Worm (Caenorhabditis elegans) whole organism, L3 larva: Measurements from ENCODE around the gene K03A1.4.

Source experiments
- aly-2 ChIP-seq: fragments of 150-350 bp; optimal IDR thresholded peaks from 2 replicates; lab custom pipeline; 2014; ENCODE audit warnings: missing biosample characterization, missing genetic modification characterization
- ama-1 ChIP-seq: fragments of 150-350 bp; optimal IDR thresholded peaks from 2 replicates; lab custom pipeline; 2018
- ceh-16 ChIP-seq: sonication (generic microtip); optimal IDR thresholded peaks from 2 replicates; lab custom pipeline; 2017; ENCODE audit warnings: missing biosample characterization, missing genetic modification characterization
- ceh-28 ChIP-seq: fragments of 150-350 bp; optimal IDR thresholded peaks from 2 replicates; lab custom pipeline; 2014; ENCODE audit warnings: missing biosample characterization, missing genetic modification reagents, missing genetic modification characterization
- ceh-9 ChIP-seq: sonication (generic microtip); optimal IDR thresholded peaks from 2 replicates; lab custom pipeline; 2018; ENCODE audit warnings: missing biosample characterization, missing genetic modification characterization
- egl-27 ChIP-seq: sonication (generic microtip); optimal IDR thresholded peaks from 4 replicates; lab custom pipeline; 2017; ENCODE audit warnings: missing biosample characterization, missing genetic modification reagents, missing genetic modification characterization
- egl-5 ChIP-seq: fragments of 150-350 bp; optimal IDR thresholded peaks from 2 replicates; lab custom pipeline; 2017; ENCODE audit warnings: missing biosample characterization, missing genetic modification reagents, missing genetic modification characterization, inconsistent platforms
- elt-1 ChIP-seq: fragments of 150-350 bp; optimal IDR thresholded peaks from 2 replicates; lab custom pipeline; 2014; ENCODE audit warnings: missing biosample characterization, missing genetic modification characterization
- elt-2 ChIP-seq: sonication (generic microtip); optimal IDR thresholded peaks from 2 replicates; lab custom pipeline; 2016; ENCODE audit warnings: missing genetic modification reagents, mild to moderate bottlenecking, missing genetic modification characterization, missing compliant biosample characterization
- eor-1 ChIP-seq, 2 experiments: fragments of 150-350 bp; optimal IDR thresholded peaks; 2 replicates each; lab custom pipeline; 2014 to 2018; ENCODE audit warnings: missing biosample characterization in 2 of 2, missing genetic modification characterization in 2 of 2
- fkh-2 ChIP-seq: fragments of 150-350 bp; optimal IDR thresholded peaks from 2 replicates; lab custom pipeline; 2014; ENCODE audit warnings: missing biosample characterization, missing genetic modification reagents, missing genetic modification characterization
- fos-1 ChIP-seq: fragments of 150-350 bp; optimal IDR thresholded peaks from 2 replicates; lab custom pipeline; 2014; ENCODE audit warnings: missing biosample characterization, missing genetic modification characterization
- hmg-11 ChIP-seq: sonication (generic microtip); optimal IDR thresholded peaks from 2 replicates; lab custom pipeline; 2016; ENCODE audit warnings: missing genetic modification characterization, missing compliant biosample characterization
- jun-1 ChIP-seq: fragments of 150-350 bp; optimal IDR thresholded peaks from 2 replicates; lab custom pipeline; 2014; ENCODE audit warnings: missing biosample characterization, missing genetic modification reagents, missing genetic modification characterization
- lin-39 ChIP-seq: fragments of 150-350 bp; optimal IDR thresholded peaks from 2 replicates; lab custom pipeline; 2018; ENCODE audit warnings: missing biosample characterization, missing genetic modification reagents, missing genetic modification characterization
- lsy-12 ChIP-seq: sonication (generic microtip); optimal IDR thresholded peaks from 2 replicates; lab custom pipeline; 2016; ENCODE audit warnings: mild to moderate bottlenecking, missing genetic modification characterization, missing compliant biosample characterization
- mdl-1 ChIP-seq: fragments of 150-350 bp; optimal IDR thresholded peaks from 2 replicates; lab custom pipeline; 2014; ENCODE audit warnings: missing biosample characterization, missing genetic modification characterization
- mml-1 ChIP-seq: fragments of 150-350 bp; sonication (generic microtip); optimal IDR thresholded peaks from 3 replicates; lab custom pipeline; 2014; ENCODE audit warnings: missing biosample characterization, missing genetic modification characterization
- nfya-1 ChIP-seq: sonication (generic microtip); optimal IDR thresholded peaks from 2 replicates; lab custom pipeline; 2017; ENCODE audit warnings: missing genetic modification characterization, mild to moderate bottlenecking, missing compliant biosample characterization, antibody characterized with exemption, moderate library complexity; ENCODE audit not compliant: insufficient read depth
- nhr-12 ChIP-seq: fragments of 150-350 bp; optimal IDR thresholded peaks from 2 replicates; lab custom pipeline; 2014; ENCODE audit warnings: missing biosample characterization, missing genetic modification characterization
- nhr-23 ChIP-seq: fragments of 150-350 bp; optimal IDR thresholded peaks from 2 replicates; lab custom pipeline; 2014; ENCODE audit warnings: missing biosample characterization, missing genetic modification reagents, missing genetic modification characterization
- nhr-237 ChIP-seq: fragments of 150-350 bp; optimal IDR thresholded peaks from 2 replicates; lab custom pipeline; 2014; ENCODE audit warnings: missing biosample characterization, missing genetic modification characterization
- nhr-77 ChIP-seq: fragments of 150-350 bp; optimal IDR thresholded peaks from 2 replicates; lab custom pipeline; 2014; ENCODE audit warnings: missing biosample characterization, missing genetic modification characterization
- pha-4 ChIP-seq: fragments of 150-350 bp; optimal IDR thresholded peaks from 2 replicates; lab custom pipeline; 2014; ENCODE audit warnings: missing biosample characterization, missing genetic modification reagents, missing genetic modification characterization
- pqm-1 ChIP-seq: fragments of 150-350 bp; optimal IDR thresholded peaks from 2 replicates; lab custom pipeline; 2017; ENCODE audit warnings: missing biosample characterization, missing genetic modification characterization, inconsistent platforms
- sea-2 ChIP-seq: fragments of 150-350 bp; sonication (generic microtip); optimal IDR thresholded peaks from 4 replicates; lab custom pipeline; 2014; ENCODE audit warnings: missing biosample characterization, missing genetic modification reagents, missing genetic modification characterization
- skn-1 ChIP-seq: fragments of 150-350 bp; optimal IDR thresholded peaks from 2 replicates; lab custom pipeline; 2014; ENCODE audit warnings: missing biosample characterization, missing genetic modification characterization
- snpc-4 ChIP-seq: fragments of 150-350 bp; optimal IDR thresholded peaks from 2 replicates; lab custom pipeline; 2014; ENCODE audit warnings: missing biosample characterization, missing genetic modification characterization
- tbx-2 ChIP-seq: sonication (generic microtip); optimal IDR thresholded peaks from 2 replicates; lab custom pipeline; 2016; ENCODE audit warnings: mild to moderate bottlenecking, missing genetic modification characterization, missing compliant biosample characterization
- unc-39 ChIP-seq: sonication (generic microtip); optimal IDR thresholded peaks from 4 replicates; lab custom pipeline; 2017; ENCODE audit warnings: missing biosample characterization, missing genetic modification characterization
- unc-62 ChIP-seq: fragments of 150-350 bp; sonication (generic microtip); optimal IDR thresholded peaks from 4 replicates; lab custom pipeline; 2014; ENCODE audit warnings: missing biosample characterization, missing genetic modification reagents, missing genetic modification characterization
- zag-1 ChIP-seq: fragments of 150-350 bp; optimal IDR thresholded peaks from 2 replicates; lab custom pipeline; 2014; ENCODE audit warnings: missing biosample characterization, missing genetic modification characterization
- ztf-11 ChIP-seq: fragments of 150-350 bp; optimal IDR thresholded peaks from 2 replicates; lab custom pipeline; 2014; ENCODE audit warnings: missing biosample characterization, missing genetic modification characterization
- ztf-4 ChIP-seq: fragments of 150-350 bp; optimal IDR thresholded peaks from 2 replicates; lab custom pipeline; 2014; ENCODE audit warnings: missing biosample characterization, missing genetic modification characterization

K03A1.4 gene

DNA sequence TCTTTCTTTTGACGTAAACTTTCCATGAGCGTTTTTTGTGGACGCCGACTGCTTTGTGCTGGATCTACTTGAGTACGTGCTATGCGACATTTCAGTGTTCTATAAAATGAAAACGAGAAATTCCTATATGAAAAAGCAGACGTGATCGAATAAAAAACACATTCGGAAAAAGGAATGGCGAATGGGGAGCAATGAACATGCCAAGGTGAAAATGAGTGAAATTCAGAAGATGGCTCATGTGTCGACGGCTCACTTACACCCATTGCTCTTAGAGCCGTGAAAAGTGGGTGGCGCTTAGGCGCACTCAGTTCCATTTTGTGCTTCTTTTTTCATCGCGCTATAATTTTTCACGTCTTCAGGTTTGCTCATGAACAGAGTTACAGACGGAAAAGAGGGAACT is at the start of gene K03A1.4:
Gene K03A1.4, minus strand, starts transcription at position 101 of the 400 bp plus-strand sequence.
- TF ChIP-seq mdl-1 (tag; lab: Kevin White, UChicago) (no peak), eor-1 (tag; optimal IDR thresholded peaks at IDR 0.05; lab: Kevin White, UChicago) (no peak), skn-1 (tag; lab: Kevin White, UChicago) (no peak)

DNA sequence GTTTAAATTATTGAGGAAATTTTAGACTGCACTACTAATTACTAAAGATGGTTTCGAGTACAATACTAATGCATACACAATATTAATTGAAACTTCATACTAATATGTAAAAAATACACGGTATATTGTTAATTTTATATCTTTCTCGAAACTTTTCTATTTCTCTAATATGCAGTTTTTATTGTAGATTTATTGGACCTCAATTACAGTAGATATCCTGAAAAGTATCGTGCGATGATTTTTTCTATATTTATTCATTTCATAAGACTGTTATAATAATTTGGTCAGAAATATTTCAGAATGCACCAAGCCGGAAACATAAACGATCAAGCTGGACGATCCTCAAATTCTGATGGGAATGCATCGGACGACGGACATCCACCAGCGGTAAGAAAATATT is 45.2 kb upstream of the K03A1.4 start, which contains the start of gene C07D8.5:
Gene C07D8.5, plus strand, starts transcription at position 301 of the 400 bp plus-strand sequence.
- no peak for TF ChIP-seq elt-2 (tag; lab: Kevin White, UChicago)
- TF ChIP-seq nhr-12 (tag; lab: Kevin White, UChicago), result no peak
- TF ChIP-seq ama-1 (lab: Kevin White, UChicago), result no peak
- no peak for TF ChIP-seq sea-2 (GFP tag; lab: Kevin White, UChicago)
- no peak for TF ChIP-seq nhr-23 (tag; lab: Kevin White, UChicago)
- TF ChIP-seq unc-39 (tag; lab: Kevin White, UChicago), result no peak
- TF ChIP-seq, all 47 proteins: peak for 0

DNA sequence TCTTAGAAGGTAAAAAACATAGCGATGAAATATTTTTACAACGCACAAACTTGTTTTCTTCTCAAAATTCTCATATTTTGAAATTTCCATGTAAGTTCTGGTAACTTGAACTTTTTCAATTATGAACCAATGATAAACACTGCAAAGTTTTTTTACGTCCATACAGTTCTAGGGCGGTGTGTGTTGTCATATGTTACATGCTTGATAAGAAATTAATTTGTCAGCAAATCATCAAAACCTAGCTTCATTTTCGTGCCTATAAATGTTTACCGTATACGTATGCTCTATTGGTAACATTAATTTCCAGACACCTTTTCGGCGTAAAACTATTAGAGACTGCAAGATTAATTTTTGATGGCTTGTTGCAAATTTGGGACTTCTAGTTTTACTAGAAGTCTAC is 44.7 kb upstream of the K03A1.4 start:
- no peak for TF ChIP-seq nhr-23 (tag; lab: Kevin White, UChicago)
- peak; percentile 30 for TF ChIP-seq pha-4 (tag; lab: Kevin White, UChicago)
- no peak for TF ChIP-seq aly-2 (tag; lab: Kevin White, UChicago)
- TF ChIP-seq elt-2 (tag; lab: Kevin White, UChicago), result peak; percentile 60
- no peak for TF ChIP-seq ceh-28 (tag; lab: Kevin White, UChicago)
- no peak for TF ChIP-seq eor-1 (tag; optimal IDR thresholded peaks at IDR 0.05; lab: Kevin White, UChicago)
- TF ChIP-seq unc-62 (GFP tag; lab: Kevin White, UChicago), result no peak
- no peak for TF ChIP-seq fkh-2 (tag; lab: Kevin White, UChicago)
- TF ChIP-seq ceh-16 (tag; lab: Kevin White, UChicago), result no peak
- TF ChIP-seq ceh-9, result no peak
- no peak for TF ChIP-seq ztf-11
- TF ChIP-seq egl-27 (tag; lab: Kevin White, UChicago), result no peak
- no peak for TF ChIP-seq zag-1 (tag; lab: Kevin White, UChicago)
- TF ChIP-seq tbx-2, result no peak
- no peak for TF ChIP-seq mdl-1 (tag; lab: Kevin White, UChicago)
- TF ChIP-seq elt-1 (tag; lab: Kevin White, UChicago), result no peak
- no peak for TF ChIP-seq sea-2 (GFP tag; lab: Kevin White, UChicago)
- TF ChIP-seq skn-1 (tag; lab: Kevin White, UChicago), result peak; percentile 59

- TF ChIP-seq lin-39 (tag; lab: Kevin White, UChicago) (no peak), nhr-77 (peak; percentile 8), pha-4 (tag; lab: Kevin White, UChicago) (peak; percentile 26), ceh-28 (tag; lab: Kevin White, UChicago) (no peak), nhr-23 (tag; lab: Kevin White, UChicago) (no peak), nhr-237 (tag; lab: Kevin White, UChicago) (no peak), lsy-12 (tag; lab: Kevin White, UChicago) (no peak), fos-1 (tag; lab: Kevin White, UChicago) (no peak), snpc-4 (no peak), ceh-16 (tag; lab: Kevin White, UChicago) (no peak), nfya-1 (tag; lab: Kevin White, UChicago) (peak; percentile 36), mdl-1 (tag; lab: Kevin White, UChicago) (no peak), ama-1 (lab: Kevin White, UChicago) (no peak), skn-1 (tag; lab: Kevin White, UChicago) (peak; percentile 88), elt-2 (tag; lab: Kevin White, UChicago) (peak; percentile 97), pqm-1 (tag; lab: Kevin White, UChicago) (peak; percentile 92), jun-1 (tag; lab: Kevin White, UChicago) (peak; percentile 26), zag-1 (tag; lab: Kevin White, UChicago) (no peak)
- TF ChIP-seq, all 47 proteins: peak for 7
Observed at ce11 chrX:7340915-7341559, 42.5 kb upstream of the K03A1.4 start, which contains the start of gene C07D8.6. Gene C07D8.6, plus strand, starts transcription at chrX:7341509.

DNA sequence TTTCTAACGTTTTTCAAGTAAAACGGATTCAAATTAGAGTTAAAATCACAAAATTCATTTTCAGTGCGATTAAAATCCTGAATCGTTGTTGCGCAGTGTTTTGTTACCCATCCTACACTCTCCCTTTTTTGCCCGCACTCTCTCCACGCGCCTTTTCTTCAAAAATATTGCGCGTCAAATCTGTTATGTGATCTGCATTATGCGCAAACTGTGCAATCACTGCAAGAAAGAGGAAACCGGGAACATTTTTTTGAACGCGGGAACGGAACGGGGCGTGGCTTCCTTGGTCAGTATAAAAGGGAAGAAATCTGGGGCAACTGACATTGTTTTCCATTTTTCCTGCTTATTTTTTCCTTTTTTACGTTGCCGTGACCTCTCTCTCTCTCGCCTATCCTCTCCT is 41.8 kb upstream of the K03A1.4 start:
- TF ChIP-seq lsy-12 (tag; lab: Kevin White, UChicago) (no peak), nhr-237 (tag; lab: Kevin White, UChicago) (no peak), fkh-2 (tag; lab: Kevin White, UChicago) (no peak), hmg-11 (peak; percentile 17), egl-27 (tag; lab: Kevin White, UChicago) (no peak), jun-1 (tag; lab: Kevin White, UChicago) (no peak), egl-5 (tag; lab: Kevin White, UChicago) (no peak), nfya-1 (tag; lab: Kevin White, UChicago) (peak; percentile 2), ztf-4 (no peak), elt-1 (tag; lab: Kevin White, UChicago) (peak; percentile 22), snpc-4 (no peak), skn-1 (tag; lab: Kevin White, UChicago) (no peak), pha-4 (tag; lab: Kevin White, UChicago) (peak; percentile 10), mml-1 (no peak), ceh-16 (tag; lab: Kevin White, UChicago) (no peak)
- TF ChIP-seq, all 47 proteins: peak for 4
